Fruit fly (Drosophila melanogaster): ENCODE results near the gene Ipk2.

The Ipk2 gene

DNA sequence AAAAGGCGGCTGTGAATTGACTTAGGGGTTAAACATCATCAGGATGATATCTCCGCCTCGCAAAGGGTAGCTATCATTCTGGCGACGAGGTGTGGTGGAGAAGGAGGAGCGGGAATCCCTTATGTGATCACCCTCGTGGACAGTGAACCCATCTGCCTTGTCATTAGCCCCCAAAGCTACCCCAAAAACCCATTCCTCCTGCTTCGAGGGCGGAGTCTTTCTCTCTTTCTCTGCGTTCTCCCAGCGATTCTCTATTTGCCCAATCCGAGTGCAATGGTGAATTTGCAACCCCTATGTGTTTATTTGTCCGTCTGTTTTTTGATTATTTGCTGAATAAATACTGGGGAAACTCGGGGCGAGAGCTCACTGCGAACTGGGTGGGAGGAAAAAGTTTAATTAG, 11.2 kb upstream of the Ipk2 start:
- TF ChIP-seq noc (tag; optimal IDR thresholded peaks at IDR 0.05) = no peak

DNA sequence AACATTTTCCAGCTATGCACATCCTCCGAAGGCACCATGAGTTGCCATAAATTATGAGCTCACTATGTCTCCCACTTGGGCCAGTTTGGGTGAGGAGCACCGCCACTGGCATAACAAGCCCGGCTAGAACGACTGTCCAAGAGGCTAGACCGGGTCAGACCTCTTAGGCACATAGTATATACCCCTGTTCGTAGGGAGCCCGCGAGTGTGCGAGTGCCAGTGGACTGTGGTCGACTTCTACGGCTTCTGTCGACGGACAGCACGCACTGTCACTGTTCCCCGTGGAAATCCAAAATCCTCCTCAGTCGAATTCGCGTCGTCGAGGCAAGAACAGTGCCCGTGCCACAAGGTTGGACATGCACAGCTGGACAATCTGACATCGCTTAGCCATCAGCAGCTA, 3.1 kb upstream of the Ipk2 start, which contains the start of gene Pph13:
Gene Pph13, plus strand, starts transcription at position 301 of the 400 bp plus-strand sequence.
- TF ChIP-seq noc (tag; optimal IDR thresholded peaks at IDR 0.05) = no peak

DNA sequence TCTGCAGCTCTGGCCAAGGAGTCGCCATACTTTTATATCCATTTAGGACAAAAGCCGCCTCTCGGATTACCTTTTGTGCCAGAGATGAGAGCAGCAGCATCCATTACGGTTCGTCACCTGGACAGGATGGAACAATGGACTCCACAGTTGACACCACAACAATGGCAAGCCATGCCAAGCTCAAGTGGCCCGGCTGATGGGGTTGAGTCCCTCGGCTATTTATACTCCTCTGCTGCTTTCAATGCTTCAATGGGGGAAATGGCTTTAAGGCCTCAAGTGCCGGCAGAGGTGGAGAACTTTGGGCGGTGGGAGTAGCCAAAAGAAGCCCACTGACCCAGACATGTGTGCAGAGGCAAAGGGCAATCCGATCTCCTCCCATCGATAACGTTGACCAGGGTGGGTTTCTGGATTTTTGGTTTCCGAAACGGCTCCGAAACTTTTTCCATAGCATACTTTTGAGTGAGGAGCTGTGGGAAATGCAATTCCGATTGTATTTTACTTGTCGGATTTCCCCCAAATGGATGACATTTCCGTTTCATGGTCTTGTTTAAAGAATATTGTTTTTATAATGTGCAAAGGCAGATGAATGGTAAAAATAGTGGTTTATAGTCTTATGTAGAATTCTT, 2.6 kb upstream of the Ipk2 start, which contains the start of gene Ptth:
Gene Ptth, minus strand, starts transcription at position 338 of the 626 bp plus-strand sequence.
- TF ChIP-seq noc (tag; optimal IDR thresholded peaks at IDR 0.05) = no peak

DNA sequence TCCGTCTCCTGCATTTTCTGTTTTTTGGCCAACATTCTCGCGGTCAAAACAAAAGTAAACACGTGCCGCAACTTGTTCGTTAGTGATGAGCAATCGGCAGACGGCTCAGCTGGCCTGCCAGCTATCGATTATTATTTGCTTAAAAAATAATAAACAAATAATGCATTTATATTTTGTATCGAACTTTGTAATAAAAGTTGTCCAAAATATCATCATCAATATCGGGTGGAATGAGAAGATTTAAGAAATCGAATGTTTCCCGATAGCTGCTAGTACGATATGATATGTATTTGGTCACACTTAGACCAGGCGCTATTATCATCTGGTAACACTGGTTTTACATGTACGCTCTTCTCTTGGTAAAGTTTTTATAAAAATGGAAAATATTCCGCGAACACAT, 6.0 kb downstream of the Ipk2 start, which contains the start of the genes Nle and Sf3b1:
Gene Nle, minus strand, starts transcription at position 92 of the 400 bp plus-strand sequence.
Gene Sf3b1, plus strand, starts transcription at position 311 of the 400 bp plus-strand sequence.
- no peak for TF ChIP-seq noc (tag; optimal IDR thresholded peaks at IDR 0.05)

DNA sequence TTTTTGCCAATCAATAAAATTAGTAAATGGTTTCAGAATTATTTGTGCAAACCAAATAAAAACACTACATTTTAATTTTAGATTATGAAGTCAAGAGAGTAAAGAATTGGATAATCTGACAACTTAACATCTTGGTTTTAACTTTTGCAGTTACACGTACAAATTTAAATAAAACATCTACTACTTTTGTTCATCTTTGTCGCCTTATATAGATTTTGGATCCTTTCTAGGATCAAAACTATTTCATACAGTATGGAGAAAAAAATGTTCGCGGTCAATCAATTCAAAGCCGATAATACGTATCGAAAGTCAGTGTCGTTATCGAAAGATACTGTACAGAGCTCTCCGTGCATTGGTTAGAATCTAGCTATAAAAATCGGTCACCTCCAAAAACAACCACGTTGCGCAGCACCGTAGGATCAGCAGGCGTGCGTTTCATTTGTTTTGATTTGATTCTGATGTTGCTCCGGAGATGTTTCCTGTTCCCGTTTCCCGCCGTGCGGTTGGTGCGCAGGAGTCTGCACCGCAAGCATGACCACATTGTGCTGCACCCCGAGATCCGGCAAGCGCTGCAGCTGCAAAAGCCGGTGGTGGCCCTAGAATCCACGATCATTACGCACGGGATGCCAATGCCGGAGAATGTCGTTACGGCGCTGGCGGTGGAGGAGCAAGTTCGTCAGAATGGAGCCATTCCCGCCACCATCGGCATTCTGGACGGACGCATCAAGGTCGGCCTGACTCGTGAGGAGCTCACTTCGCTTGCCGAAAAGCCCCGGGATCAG, 10.1 kb downstream of the Ipk2 start, which contains the start of the genes uncNacbeta and CG2794:
Gene uncNacbeta, minus strand, starts transcription at position 51 of the 782 bp plus-strand sequence.
Gene CG2794, plus strand, starts transcription at position 395 of the 782 bp plus-strand sequence.
- no peak for TF ChIP-seq noc (tag; optimal IDR thresholded peaks at IDR 0.05)

DNA sequence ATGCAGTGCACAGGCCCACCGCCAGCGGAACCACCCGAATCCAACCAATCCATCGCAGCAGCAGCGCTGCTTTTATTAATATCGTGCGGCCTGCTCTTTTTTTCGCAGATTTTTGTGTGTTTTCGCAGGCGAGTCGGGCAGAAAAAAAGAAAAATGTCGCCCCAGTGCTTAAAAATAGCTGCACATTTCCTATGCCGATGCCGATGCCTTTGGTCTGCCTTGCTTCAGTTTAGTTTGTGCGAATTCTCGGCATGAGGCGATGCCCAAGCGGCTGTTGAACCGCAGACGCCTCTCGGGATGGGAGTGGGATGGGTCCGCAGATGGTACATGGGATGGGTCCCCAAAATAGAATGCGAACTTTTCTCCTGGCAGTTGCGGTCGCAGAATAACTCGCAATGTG, 10.8 kb downstream of the Ipk2 start:
- TF ChIP-seq noc (tag; optimal IDR thresholded peaks at IDR 0.05) = no peak

DNA sequence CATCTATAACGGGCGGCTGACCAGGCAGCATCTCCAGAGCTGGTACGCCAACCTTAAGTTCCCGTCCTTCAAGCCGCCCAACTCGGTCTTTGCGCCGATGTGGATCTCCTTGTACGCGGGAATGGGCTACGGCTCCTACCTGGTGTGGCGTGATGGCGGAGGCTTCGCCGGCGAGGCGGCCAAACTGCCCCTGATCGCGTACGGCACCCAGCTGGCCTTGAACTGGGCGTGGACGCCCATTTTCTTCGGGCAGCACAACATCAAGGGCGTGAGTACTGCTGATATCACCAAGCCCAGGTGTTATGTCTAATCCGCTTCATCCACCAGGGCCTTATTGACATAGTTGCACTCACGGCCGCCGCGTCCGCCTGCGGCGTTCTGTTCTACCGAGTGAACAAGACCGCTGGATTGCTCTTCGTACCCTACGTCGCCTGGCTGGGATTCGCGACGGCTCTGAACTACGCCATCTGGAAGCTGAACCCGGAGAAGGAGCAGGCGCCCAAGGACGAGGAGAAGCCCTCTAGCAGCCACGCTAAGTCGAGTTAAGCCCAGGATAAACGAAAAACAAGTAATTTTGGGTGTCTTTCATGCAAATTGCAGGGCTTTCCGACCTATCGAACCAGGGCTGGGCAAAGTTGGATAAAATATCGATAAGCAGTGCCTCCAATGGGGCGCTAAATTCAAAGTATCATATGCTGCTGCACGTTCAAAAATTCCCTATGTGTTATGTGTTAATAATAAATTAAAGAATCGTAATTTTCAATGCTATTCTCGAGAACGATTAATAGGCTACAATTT, 14.1 kb downstream of the Ipk2 start, which contains the start of gene rempA:
Gene rempA, minus strand, starts transcription at position 541 of the 798 bp plus-strand sequence.
- TF ChIP-seq noc (tag; optimal IDR thresholded peaks at IDR 0.05) = no peak

DNA sequence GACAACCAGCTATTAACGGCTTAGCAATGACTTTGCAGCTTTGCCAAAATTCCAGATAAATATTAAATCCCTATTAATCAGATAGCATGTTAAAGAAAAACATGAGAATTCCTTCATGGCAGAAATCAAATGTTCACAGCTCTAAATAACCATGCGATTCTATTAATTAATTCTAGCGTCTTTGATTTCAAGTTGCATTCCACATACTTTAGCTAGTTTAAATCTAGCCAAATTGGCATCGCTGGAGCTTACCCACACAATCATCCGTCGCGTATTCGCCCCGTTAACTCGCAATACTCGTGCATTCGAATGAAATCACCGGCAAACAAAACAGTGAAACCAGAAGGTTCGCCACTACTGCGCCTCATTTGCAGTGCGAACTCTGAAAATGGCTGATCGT, 14.8 kb downstream of the Ipk2 start, which contains the start of gene Tspo:
Gene Tspo, plus strand, starts transcription at position 302 of the 400 bp plus-strand sequence.
- peak; percentile 11 for TF ChIP-seq noc (tag; optimal IDR thresholded peaks at IDR 0.05)

DNA sequence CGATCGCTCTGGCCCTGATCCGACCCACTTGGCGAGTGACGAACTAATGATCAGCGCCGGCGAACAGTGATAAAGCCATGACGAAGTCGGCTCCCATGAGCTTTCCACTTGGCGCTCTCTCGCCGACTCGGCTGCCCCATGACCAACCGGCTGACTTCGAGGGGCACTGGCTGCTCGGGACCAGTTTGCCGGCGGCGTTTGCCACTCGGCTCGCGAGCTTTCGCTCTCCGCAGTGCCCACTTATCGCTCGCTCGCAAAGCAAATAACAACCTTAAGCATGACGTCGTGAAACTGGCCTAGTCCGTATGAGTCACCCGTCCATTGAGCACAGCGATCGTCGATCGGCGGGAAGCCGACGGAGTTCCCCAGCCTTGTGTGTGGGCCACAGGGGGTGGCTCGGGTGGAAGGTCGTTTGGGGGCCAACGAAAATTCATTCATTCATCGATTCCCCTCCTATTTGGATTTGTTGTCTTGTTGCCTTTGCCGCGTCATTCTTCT, 21.6 kb downstream of the Ipk2 start, which contains the start of gene Ets21C:
Gene Ets21C, minus strand, starts transcription at position 492 of the 498 bp plus-strand sequence.
- no peak for TF ChIP-seq noc (tag; optimal IDR thresholded peaks at IDR 0.05)

DNA sequence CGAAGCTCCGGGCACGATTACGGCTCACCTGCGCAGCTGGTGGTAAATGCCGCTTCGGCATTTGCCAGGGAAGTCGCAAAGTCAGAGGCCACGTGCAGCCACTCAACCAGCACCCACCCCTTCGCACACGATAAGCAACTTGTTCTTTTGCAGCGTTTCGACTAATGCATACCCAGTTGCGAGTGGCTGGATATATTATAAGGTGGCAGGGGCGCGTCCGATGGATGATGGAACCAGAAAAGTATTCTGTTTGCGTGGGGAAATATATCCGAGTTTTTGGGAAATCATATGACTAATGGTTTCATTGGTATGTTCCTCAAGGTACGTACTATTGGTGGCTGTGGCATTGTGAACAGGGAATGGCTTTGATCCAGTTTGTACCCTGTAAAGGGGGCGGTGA, 24.4 kb downstream of the Ipk2 start:
- TF ChIP-seq noc (tag; optimal IDR thresholded peaks at IDR 0.05) = no peak

DNA sequence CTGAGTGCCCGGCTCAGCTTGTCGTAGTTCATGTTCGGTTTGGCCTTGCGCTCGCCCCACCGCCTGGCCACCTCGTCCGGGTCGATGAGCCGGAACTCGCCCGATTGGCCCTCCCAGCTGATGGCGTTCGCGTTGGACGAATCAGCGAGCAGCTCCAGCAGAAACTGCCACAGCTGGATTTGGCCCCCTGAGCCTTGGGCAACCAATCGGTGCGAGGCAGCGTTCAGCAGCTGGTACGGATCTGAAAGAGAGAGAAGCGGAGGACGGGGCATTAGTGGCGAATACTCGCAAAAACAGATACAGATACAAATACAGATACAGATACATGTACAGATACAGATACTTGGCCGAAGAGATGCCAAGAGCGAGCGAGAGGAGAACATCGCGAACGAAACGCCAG, 26.1 kb downstream of the Ipk2 start:
- no peak for TF ChIP-seq noc (tag; optimal IDR thresholded peaks at IDR 0.05)

DNA sequence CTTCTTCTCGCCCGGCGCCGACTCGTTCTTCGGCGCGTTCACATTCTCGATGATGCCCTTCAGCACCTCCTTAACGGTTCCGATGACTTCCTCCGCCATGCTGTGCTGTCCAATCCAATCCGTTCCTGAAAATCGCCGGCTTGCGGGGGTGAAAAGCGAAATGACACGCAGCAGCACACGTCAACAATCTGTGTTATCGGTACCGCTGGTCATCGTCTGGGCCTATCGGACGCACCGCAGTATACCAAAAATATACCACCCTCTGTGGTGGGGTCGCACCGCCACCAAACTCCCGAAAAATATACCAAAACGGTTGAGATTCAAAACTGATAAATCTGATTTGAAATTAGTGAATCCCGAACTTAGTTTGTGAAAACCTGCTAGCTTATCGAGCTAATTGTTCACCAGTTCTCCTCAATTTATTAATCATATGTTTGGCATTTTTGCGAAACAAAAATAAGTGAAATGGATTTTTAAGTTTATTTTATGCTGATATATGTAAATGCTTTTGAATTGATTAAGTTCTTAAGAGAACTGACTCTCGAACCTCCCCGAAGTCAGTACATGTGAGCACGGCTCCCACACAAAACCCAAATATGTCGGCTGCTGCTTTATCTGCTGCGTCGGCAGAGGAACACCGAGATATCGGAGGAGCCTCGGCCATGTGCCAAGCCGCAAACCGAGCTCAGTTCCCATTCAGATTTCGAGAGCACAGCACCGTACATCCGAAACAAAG, 29.5 kb downstream of the Ipk2 start, which contains the start of the genes Spp and nAChRbeta3:
Gene Spp, minus strand, starts transcription at position 210 of the 736 bp plus-strand sequence.
Gene nAChRbeta3, plus strand, starts transcription at position 686 of the 736 bp plus-strand sequence.
- TF ChIP-seq noc (tag; optimal IDR thresholded peaks at IDR 0.05) = no peak

DNA sequence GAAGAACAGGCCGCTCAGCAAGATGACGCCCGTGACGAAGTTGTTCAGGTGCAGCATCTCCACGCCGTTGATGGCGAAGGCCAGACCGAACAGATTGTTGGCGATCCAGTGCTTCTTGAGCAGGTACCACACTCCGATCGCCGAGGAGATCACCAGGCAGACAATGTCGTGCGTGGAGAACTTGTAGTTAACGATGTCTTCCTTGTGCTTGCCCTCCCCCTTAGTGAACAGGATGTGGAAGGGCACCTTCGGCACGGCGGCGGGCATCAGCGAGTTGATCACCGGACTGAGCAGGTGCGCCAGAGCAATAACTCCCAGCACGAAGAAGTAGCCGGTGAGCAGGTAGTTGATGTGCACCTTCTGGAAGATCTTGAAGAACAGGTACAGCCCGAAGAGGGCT, 30.3 kb downstream of the Ipk2 start:
- no peak for TF ChIP-seq noc (tag; optimal IDR thresholded peaks at IDR 0.05)

DNA sequence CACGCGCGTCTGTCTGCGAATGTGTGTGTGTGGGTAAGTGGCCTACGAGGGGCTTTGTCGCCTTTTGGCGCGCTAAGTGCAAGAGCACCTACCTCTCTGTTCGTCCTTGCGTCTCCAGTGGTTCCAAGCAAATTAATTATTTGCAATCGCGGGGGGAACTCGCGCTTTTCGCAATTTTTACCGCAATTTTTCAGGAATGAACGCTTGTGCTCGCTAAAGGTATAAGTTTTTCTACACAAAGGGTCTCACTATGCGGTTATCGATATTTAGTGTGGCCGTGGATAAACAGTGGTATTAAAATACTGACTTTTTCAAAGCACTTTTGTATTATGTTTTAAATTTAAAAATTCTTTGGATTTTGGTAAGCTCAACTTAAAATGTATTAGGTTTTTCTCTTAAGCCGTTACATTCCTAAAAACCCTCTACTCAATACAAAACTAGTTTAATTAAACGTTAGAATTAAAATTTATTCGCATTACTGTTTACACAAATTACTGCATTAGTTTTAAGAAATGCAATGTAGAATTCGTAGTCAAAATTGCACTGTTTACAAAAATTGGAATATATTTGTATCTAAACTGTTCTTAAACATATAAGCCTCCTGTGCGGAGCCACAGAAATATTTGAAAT, 31.6 kb downstream of the Ipk2 start, which contains the start of gene lwr:
Gene lwr, minus strand, starts transcription at position 243 of the 630 bp plus-strand sequence.
- TF ChIP-seq noc (tag; optimal IDR thresholded peaks at IDR 0.05) = no peak
